Fruit fly (Drosophila melanogaster) whole organism, embryonic: ENCODE results near the gene grnd.

Experiments used
- ATbp ChIP-seq: fragments of 200-800 bp; sonication (Bioruptor generic); optimal IDR thresholded peaks from 2 replicates; lab custom pipeline; 2017; ENCODE audit warnings: missing biosample characterization, mild to moderate bottlenecking, missing genetic modification characterization, missing genetic modification reagents
- Atf-2 ChIP-seq: fragments of 200-800 bp; sonication (Bioruptor generic); optimal IDR thresholded peaks from 2 replicates; lab custom pipeline; 2016; ENCODE audit warnings: missing biosample characterization, missing genetic modification characterization
- BtbVII ChIP-seq: fragments of 200-800 bp; sonication (Bioruptor generic); optimal IDR thresholded peaks from 3 replicates; lab custom pipeline; 2017; ENCODE audit warnings: missing biosample characterization, mild to moderate bottlenecking, missing genetic modification characterization
- CG10654 ChIP-seq: fragments of 200-800 bp; sonication (Bioruptor generic); optimal IDR thresholded peaks from 2 replicates; lab custom pipeline; 2016; ENCODE audit warnings: missing biosample characterization, missing genetic modification characterization
- CG11085 ChIP-seq: fragments of 200-800 bp; sonication (Bioruptor generic); IDR thresholded peaks from 2 replicates; pipeline ENCODE4 v1.3.6; 2022; ENCODE audit warnings: missing biosample characterization, missing genetic modification characterization
- CG11504 ChIP-seq: fragments of 200-800 bp; sonication (Bioruptor generic); optimal IDR thresholded peaks from 3 replicates; lab custom pipeline; 2019; ENCODE audit warnings: missing biosample characterization, mild to moderate bottlenecking, missing genetic modification characterization, moderate library complexity
- CG17912 ChIP-seq: fragments of 200-800 bp; sonication (Bioruptor generic); optimal IDR thresholded peaks from 2 replicates; lab custom pipeline; 2018; ENCODE audit warnings: missing biosample characterization, mild to moderate bottlenecking, missing genetic modification characterization
- CG33557 ChIP-seq: fragments of 200-800 bp; sonication (Bioruptor generic); optimal IDR thresholded peaks from 2 replicates; lab custom pipeline; 2019; ENCODE audit warnings: missing biosample characterization, mild to moderate bottlenecking, missing genetic modification characterization, moderate library complexity
- CG4360 ChIP-seq: fragments of 200-800 bp; sonication (Bioruptor generic); IDR thresholded peaks from 2 replicates; pipeline ENCODE4 v1.3.6; 2022; ENCODE audit warnings: missing biosample characterization, missing genetic modification characterization
- CG4404 ChIP-seq: fragments of 200-800 bp; sonication (Bioruptor generic); IDR thresholded peaks from 2 replicates; pipeline ENCODE4 v1.3.6; 2022; ENCODE audit warnings: missing biosample characterization, missing genetic modification characterization
- CG4820 ChIP-seq: fragments of 200-800 bp; sonication (Bioruptor generic); optimal IDR thresholded peaks from 3 replicates; lab custom pipeline; 2016; ENCODE audit warnings: missing biosample characterization, missing genetic modification characterization
- CG7556 ChIP-seq: fragments of 200-800 bp; sonication (Bioruptor generic); optimal IDR thresholded peaks from 2 replicates; lab custom pipeline; 2017; ENCODE audit warnings: missing biosample characterization, mild to moderate bottlenecking, missing genetic modification characterization
- CG8359 ChIP-seq: fragments of 200-800 bp; sonication (Bioruptor generic); optimal IDR thresholded peaks from 2 replicates; lab custom pipeline; 2017; ENCODE audit warnings: missing biosample characterization, mild to moderate bottlenecking, missing genetic modification characterization, borderline replicate concordance
- CG8765 ChIP-seq: fragments of 200-800 bp; sonication (Bioruptor generic); IDR thresholded peaks from 2 replicates; pipeline ENCODE4 v1.3.6; 2022; ENCODE audit warnings: missing biosample characterization, missing genetic modification characterization
- CG8924 ChIP-seq: fragments of 200-800 bp; optimal IDR thresholded peaks from 3 replicates; lab custom pipeline; 2019; ENCODE audit warnings: missing biosample characterization, mild to moderate bottlenecking, missing genetic modification characterization, moderate library complexity
- Camta ChIP-seq: fragments of 200-800 bp; sonication (Bioruptor generic); optimal IDR thresholded peaks from 2 replicates; lab custom pipeline; 2016; ENCODE audit warnings: missing biosample characterization, missing genetic modification characterization
- Dek ChIP-seq: fragments of 200-800 bp; sonication (Bioruptor generic); optimal IDR thresholded peaks from 3 replicates; lab custom pipeline; 2019; ENCODE audit warnings: missing biosample characterization, mild to moderate bottlenecking, missing genetic modification characterization, moderate library complexity
- Doc2 ChIP-seq: fragments of 200-800 bp; sonication (Bioruptor generic); IDR thresholded peaks from 2 replicates; pipeline ENCODE4 v1.3.6; 2022; ENCODE audit warnings: missing biosample characterization, missing genetic modification characterization
- Gsc ChIP-seq: fragments of 200-800 bp; sonication (Bioruptor generic); IDR thresholded peaks from 2 replicates; pipeline ENCODE4 v1.3.6; 2022; ENCODE audit warnings: missing biosample characterization, missing genetic modification characterization
- Hand ChIP-seq: fragments of 200-800 bp; sonication (Bioruptor generic); optimal IDR thresholded peaks from 2 replicates; lab custom pipeline; 2017; ENCODE audit warnings: mild to moderate bottlenecking, missing biosample characterization, missing genetic modification reagents, missing genetic modification characterization
- Hr51 ChIP-seq, 2 experiments: fragments of 200-800 bp; sonication (Bioruptor generic); optimal IDR thresholded peaks; 2 replicates in 1 of 2; 3 replicates in 1 of 2; lab custom pipeline; 2016 to 2018; ENCODE audit warnings: missing biosample characterization in 2 of 2, missing genetic modification characterization in 2 of 2, mild to moderate bottlenecking in 1 of 2, moderate library complexity in 1 of 2
- Hsf ChIP-seq: fragments of 200-800 bp; sonication (Bioruptor generic); optimal IDR thresholded peaks from 3 replicates; lab custom pipeline; 2016; ENCODE audit warnings: missing biosample characterization, missing genetic modification characterization
- NFAT ChIP-seq: fragments of 200-800 bp; sonication (Bioruptor generic); IDR thresholded peaks from 2 replicates; pipeline ENCODE4 v1.3.6; 2022; ENCODE audit warnings: missing biosample characterization, missing genetic modification characterization
- Sox102F ChIP-seq: fragments of 200-800 bp; sonication (Bioruptor generic); optimal IDR thresholded peaks from 2 replicates; lab custom pipeline; 2018; ENCODE audit warnings: missing biosample characterization, mild to moderate bottlenecking, missing genetic modification characterization, moderate library complexity
- Ssrp ChIP-seq: fragments of 200-800 bp; sonication (Bioruptor generic); optimal IDR thresholded peaks from 2 replicates; lab custom pipeline; 2018; ENCODE audit warnings: missing biosample characterization, mild to moderate bottlenecking, missing genetic modification characterization, moderate library complexity
- Stat92E ChIP-seq, 3 experiments: fragments of >200 bp in 2 of 3; fragments of 200-800 bp in 1 of 3; sonication (Bioruptor generic) in 1 of 3; optimal IDR thresholded peaks; 2 replicates each; lab custom pipeline; 2017 to 2019; ENCODE audit warnings: missing biosample characterization in 3 of 3, missing genetic modification characterization in 3 of 3, mild to moderate bottlenecking in 1 of 3, moderate library complexity in 1 of 3
- Xrp1 ChIP-seq: fragments of 200-800 bp; sonication (Bioruptor generic); IDR thresholded peaks from 2 replicates; pipeline ENCODE4 v1.3.6; 2022; ENCODE audit warnings: missing biosample characterization, missing genetic modification characterization
- YL-1 ChIP-seq: fragments of 200-800 bp; sonication (Bioruptor generic); optimal IDR thresholded peaks from 3 replicates; lab custom pipeline; 2017; ENCODE audit warnings: missing biosample characterization, mild to moderate bottlenecking, missing genetic modification characterization
- aop ChIP-seq: fragments of 200-800 bp; sonication (Bioruptor generic); IDR thresholded peaks from 2 replicates; pipeline ENCODE4 v1.3.6; 2022; ENCODE audit warnings: missing biosample characterization, missing genetic modification characterization
- ato ChIP-seq: fragments of 200-800 bp; sonication (Bioruptor generic); IDR thresholded peaks from 2 replicates; pipeline ENCODE4 v1.3.6; 2022; ENCODE audit warnings: missing biosample characterization, missing genetic modification characterization; ENCODE audit not compliant: partially characterized antibody
- bab2 ChIP-seq: fragments of 200-800 bp; sonication (Bioruptor generic); optimal IDR thresholded peaks from 2 replicates; lab custom pipeline; 2016; ENCODE audit warnings: missing biosample characterization, missing genetic modification characterization
- bigmax ChIP-seq: fragments of 200-800 bp; sonication (Bioruptor generic); optimal IDR thresholded peaks from 2 replicates; lab custom pipeline; 2018; ENCODE audit warnings: missing biosample characterization, mild to moderate bottlenecking, missing genetic modification characterization
- bsh ChIP-seq, 2 experiments: fragments of 200-800 bp; sonication (Bioruptor generic); optimal IDR thresholded peaks; 2 replicates each; lab custom pipeline; 2017 to 2018; ENCODE audit warnings: mild to moderate bottlenecking in 2 of 2, missing biosample characterization in 2 of 2, missing genetic modification characterization in 2 of 2, moderate library complexity in 1 of 2
- chinmo ChIP-seq: fragments of 200-800 bp; sonication (Bioruptor generic); IDR thresholded peaks from 4 replicates; pipeline ENCODE4 v1.3.6; 2022; ENCODE audit warnings: missing biosample characterization, missing genetic modification characterization; ENCODE audit not compliant: partially characterized antibody
- crp ChIP-seq, 2 experiments: fragments of 200-800 bp; sonication (Bioruptor generic); optimal IDR thresholded peaks; 2 replicates in 1 of 2; 3 replicates in 1 of 2; lab custom pipeline; 2017; ENCODE audit warnings: missing biosample characterization in 2 of 2, missing genetic modification characterization in 2 of 2, mild to moderate bottlenecking in 1 of 2, moderate library complexity in 1 of 2
- cwo ChIP-seq: fragments of 200-800 bp; sonication (Bioruptor generic); optimal IDR thresholded peaks from 3 replicates; lab custom pipeline; 2017; ENCODE audit warnings: missing biosample characterization, missing genetic modification characterization, mild to moderate bottlenecking, moderate library complexity, missing genetic modification reagents
- dati ChIP-seq: fragments of 200-800 bp; sonication (Bioruptor generic); IDR thresholded peaks from 2 replicates; pipeline ENCODE4 v1.3.6; 2022; ENCODE audit warnings: missing biosample characterization, missing genetic modification characterization
- eyg ChIP-seq: fragments of 200-800 bp; sonication (Bioruptor generic); optimal IDR thresholded peaks from 3 replicates; lab custom pipeline; 2016; ENCODE audit warnings: missing biosample characterization, missing genetic modification characterization
- fu2 ChIP-seq: fragments of 200-800 bp; sonication (Bioruptor generic); optimal IDR thresholded peaks from 2 replicates; lab custom pipeline; 2016; ENCODE audit warnings: missing biosample characterization, missing genetic modification characterization
- gro ChIP-seq: fragments of 200-800 bp; sonication (Bioruptor generic); optimal IDR thresholded peaks from 2 replicates; lab custom pipeline; 2016; ENCODE audit warnings: missing biosample characterization, missing genetic modification characterization
- gt ChIP-seq: fragments of 200-800 bp; sonication (Bioruptor generic); IDR thresholded peaks from 2 replicates; pipeline ENCODE4 v1.3.6; 2022; ENCODE audit warnings: missing biosample characterization, missing genetic modification characterization
- h ChIP-seq: fragments of >200 bp; optimal IDR thresholded peaks from 2 replicates; lab custom pipeline; 2017
- pum ChIP-seq: fragments of 200-800 bp; sonication (Bioruptor generic); optimal IDR thresholded peaks from 2 replicates; lab custom pipeline; 2016; ENCODE audit warnings: missing biosample characterization, missing genetic modification characterization
- run ChIP-seq: fragments of 200-800 bp; sonication (Bioruptor generic); optimal IDR thresholded peaks from 3 replicates; lab custom pipeline; 2018; ENCODE audit warnings: missing biosample characterization, mild to moderate bottlenecking, missing genetic modification characterization
- sd ChIP-seq: fragments of 200-800 bp; sonication (Bioruptor generic); optimal IDR thresholded peaks from 3 replicates; lab custom pipeline; 2018; ENCODE audit warnings: missing biosample characterization, mild to moderate bottlenecking, missing genetic modification characterization, moderate library complexity
- shn ChIP-seq: fragments of 200-800 bp; sonication (Bioruptor generic); optimal IDR thresholded peaks from 3 replicates; lab custom pipeline; 2016; ENCODE audit warnings: missing biosample characterization, missing genetic modification characterization
- sim ChIP-seq: fragments of 200-800 bp; sonication (Bioruptor generic); IDR thresholded peaks from 2 replicates; pipeline ENCODE4 v1.3.6; 2022; ENCODE audit warnings: missing biosample characterization, missing genetic modification characterization
- so ChIP-seq: fragments of 200-800 bp; sonication (Bioruptor generic); IDR thresholded peaks from 3 replicates; pipeline ENCODE4 v1.3.6; 2022; ENCODE audit warnings: missing biosample characterization, missing genetic modification characterization
- tin ChIP-seq: fragments of 200-800 bp; sonication (Bioruptor generic); optimal IDR thresholded peaks from 3 replicates; lab custom pipeline; 2016; ENCODE audit warnings: missing biosample characterization, missing genetic modification characterization
- tio ChIP-seq: fragments of 200-800 bp; sonication (Bioruptor generic); optimal IDR thresholded peaks from 2 replicates; lab custom pipeline; 2017; ENCODE audit warnings: missing biosample characterization, missing genetic modification characterization, inconsistent platforms
- vnd ChIP-seq: fragments of 200-800 bp; sonication (Bioruptor generic); IDR thresholded peaks from 3 replicates; pipeline ENCODE4 v1.3.6; 2022; ENCODE audit warnings: missing biosample characterization, missing genetic modification characterization; ENCODE audit not compliant: partially characterized antibody
- z ChIP-seq: fragments of 200-800 bp; sonication (Bioruptor generic); IDR thresholded peaks from 3 replicates; pipeline ENCODE4 v1.3.6; 2022; ENCODE audit warnings: missing biosample characterization, missing genetic modification characterization

Gene grnd

dm6 chr2L:18482170-18482569 is 3.0 kb upstream of the grnd start:
- no peak for TF ChIP-seq bigmax (GFP tag; lab: Kevin White, UChicago)
- no peak for TF ChIP-seq gro (GFP tag; lab: Kevin White, UChicago)
- no peak for TF ChIP-seq run
- no peak for TF ChIP-seq aop (GFP tag; lab: Robert Waterston, UW)
- TF ChIP-seq bsh (GFP tag; optimal IDR thresholded peaks at IDR 0.05; lab: Kevin White, UChicago) = peak; percentile 41 to 48
- TF ChIP-seq Gsc (GFP tag; lab: Robert Waterston, UW) = no peak
- TF ChIP-seq cwo (GFP tag; lab: Kevin White, UChicago) = no peak
- no peak for TF ChIP-seq dati (GFP tag; lab: Robert Waterston, UW)
- no peak for TF ChIP-seq NFAT
- TF ChIP-seq CG33557 (GFP tag; lab: Kevin White, UChicago) = no peak
- TF ChIP-seq Stat92E (GFP tag; optimal IDR thresholded peaks at IDR 0.05; lab: Kevin White, UChicago) = no peak
- no peak for TF ChIP-seq CG4820 (GFP tag; lab: Kevin White, UChicago)
- TF ChIP-seq CG8924 (tag; lab: Kevin White, UChicago) = no peak
- TF ChIP-seq Ssrp (tag; lab: Kevin White, UChicago) = peak; percentile 34
- no peak for TF ChIP-seq CG8765 (GFP tag; lab: Robert Waterston, UW)
- no peak for TF ChIP-seq CG4404 (GFP tag; lab: Robert Waterston, UW)
- no peak for TF ChIP-seq fu2 (GFP tag; lab: Kevin White, UChicago)
- TF ChIP-seq CG17912 (GFP tag; lab: Kevin White, UChicago) = no peak
- no peak for TF ChIP-seq ATbp (GFP tag; lab: Kevin White, UChicago)
- no peak for TF ChIP-seq YL-1 (GFP tag; lab: Kevin White, UChicago)
- TF ChIP-seq Sox102F (GFP tag; lab: Kevin White, UChicago) = peak; percentile 20
- no peak for TF ChIP-seq Dek (tag; lab: Kevin White, UChicago)
- no peak for TF ChIP-seq crp (GFP tag; optimal IDR thresholded peaks at IDR 0.05; lab: Kevin White, UChicago)
- no peak for TF ChIP-seq CG7556 (GFP tag; lab: Kevin White, UChicago)
- no peak for TF ChIP-seq bab2 (GFP tag; lab: Kevin White, UChicago)
- no peak for TF ChIP-seq sim (GFP tag; lab: Robert Waterston, UW)
- peak; percentile 45 for TF ChIP-seq CG11504 (tag; lab: Kevin White, UChicago)
- no peak for TF ChIP-seq CG4360
- no peak for TF ChIP-seq sd (tag; lab: Kevin White, UChicago)
- no peak for TF ChIP-seq so (GFP tag; lab: Robert Waterston, UW)
- no peak for TF ChIP-seq z (GFP tag; lab: Robert Waterston, UW)
- no peak for TF ChIP-seq Hand (GFP tag; lab: Kevin White, UChicago)
- TF ChIP-seq Hr51 (GFP tag; optimal IDR thresholded peaks at IDR 0.05; lab: Kevin White, UChicago) = peak in 1 of 2 experiments; percentile 32
- TF ChIP-seq Atf-2 = no peak
- TF ChIP-seq chinmo (GFP tag; lab: Robert Waterston, UW) = no peak
- TF ChIP-seq CG11085 (GFP tag; lab: Robert Waterston, UW) = no peak
- no peak for TF ChIP-seq gt (GFP tag; lab: Robert Waterston, UW)
- TF ChIP-seq eyg (GFP tag; lab: Kevin White, UChicago) = no peak
- no peak for TF ChIP-seq tio (GFP tag; lab: Kevin White, UChicago)
- no peak for TF ChIP-seq CG8359
- TF ChIP-seq shn (GFP tag; lab: Kevin White, UChicago) = no peak
- TF ChIP-seq Hsf (GFP tag; lab: Kevin White, UChicago) = no peak
- TF ChIP-seq BtbVII (GFP tag; lab: Kevin White, UChicago) = no peak
- TF ChIP-seq pum (GFP tag; lab: Kevin White, UChicago) = no peak
- no peak for TF ChIP-seq ato
- no peak for TF ChIP-seq tin (GFP tag; lab: Kevin White, UChicago)
- TF ChIP-seq Xrp1 (GFP tag; lab: Robert Waterston, UW) = peak; percentile 27; the same call in 1 of the 2 replicates
- TF ChIP-seq vnd (GFP tag; lab: Robert Waterston, UW) = no peak
- no peak for TF ChIP-seq Camta
- TF ChIP-seq h = no peak
- TF ChIP-seq CG10654 = no peak
- no peak for TF ChIP-seq Doc2 (GFP tag; lab: Robert Waterston, UW)
